Worm (Caenorhabditis elegans): ENCODE measurements around the gene F49C12.1.

ce11 chrIV:9299145-9299544 lies 3.0 kb upstream of the F49C12.1 start, which contains the start of gene F49C12.2:
- TF ChIP-seq unc-62 (GFP tag; optimal IDR thresholded peaks at IDR 0.05 in 1 of 2): no peak
- no peak for TF ChIP-seq unc-62 (tag; optimal IDR thresholded peaks at IDR 0.05)
- no peak for TF ChIP-seq fkh-10 (GFP tag; optimal IDR thresholded peaks at IDR 0.05)
- no peak for TF ChIP-seq php-3 (GFP tag; IDR thresholded peaks at IDR 0.05)
- no peak for TF ChIP-seq egl-27 (tag; optimal IDR thresholded peaks at IDR 0.05)
- no peak for TF ChIP-seq nhr-111 (GFP tag; optimal IDR thresholded peaks at IDR 0.05)
- TF ChIP-seq nhr-11 (tag; optimal IDR thresholded peaks at IDR 0.05): no peak
- TF ChIP-seq lin-15B (tag; optimal IDR thresholded peaks at IDR 0.05): no peak
- no peak for TF ChIP-seq T26A8.4 (GFP tag; IDR thresholded peaks at IDR 0.05)
- TF ChIP-seq snpc-1.2 (GFP tag; IDR thresholded peaks at IDR 0.05): no peak

Data from whole organism, L4 larva.